Fruit fly (Drosophila melanogaster) whole organism, embryonic: ENCODE data around the gene CG1136.

Experiments
- Abd-B ChIP-seq: fragments of 200-800 bp; sonication (Bioruptor generic); optimal IDR thresholded peaks from 2 replicates; lab custom pipeline; 2018; ENCODE audit warnings: missing biosample characterization, mild to moderate bottlenecking, missing genetic modification characterization, moderate library complexity
- B-H2 ChIP-seq: fragments of 200-800 bp; sonication (Bioruptor generic); optimal IDR thresholded peaks from 2 replicates; lab custom pipeline; 2018; ENCODE audit warnings: missing biosample characterization, mild to moderate bottlenecking, missing genetic modification characterization
- Bdp1 ChIP-seq: fragments of 200-800 bp; sonication (Bioruptor generic); optimal IDR thresholded peaks from 3 replicates; lab custom pipeline; 2016; ENCODE audit warnings: missing biosample characterization, missing genetic modification characterization
- CG10267 ChIP-seq: fragments of 200-800 bp; sonication (Bioruptor generic); optimal IDR thresholded peaks from 2 replicates; lab custom pipeline; 2018; ENCODE audit warnings: missing biosample characterization, mild to moderate bottlenecking, missing genetic modification characterization, moderate library complexity
- CG10431 ChIP-seq: fragments of 200-800 bp; sonication (Bioruptor generic); optimal IDR thresholded peaks from 3 replicates; lab custom pipeline; 2018; ENCODE audit warnings: missing biosample characterization, mild to moderate bottlenecking, missing genetic modification characterization
- CG12744 ChIP-seq: fragments of 200-800 bp; sonication (Bioruptor generic); optimal IDR thresholded peaks from 2 replicates; lab custom pipeline; 2016; ENCODE audit warnings: missing biosample characterization, missing genetic modification characterization
- CG13123 ChIP-seq: fragments of 200-800 bp; sonication (Bioruptor generic); optimal IDR thresholded peaks from 2 replicates; lab custom pipeline; 2016; ENCODE audit warnings: missing biosample characterization, missing genetic modification characterization
- CG13424 ChIP-seq: fragments of 200-800 bp; sonication (Bioruptor generic); optimal IDR thresholded peaks from 2 replicates; lab custom pipeline; 2019; ENCODE audit warnings: missing biosample characterization, mild to moderate bottlenecking, missing genetic modification characterization, moderate library complexity
- CG14441 ChIP-seq: fragments of 200-800 bp; sonication (Bioruptor generic); IDR thresholded peaks from 2 replicates; pipeline ENCODE4 v1.3.6; 2022; ENCODE audit warnings: missing biosample characterization, missing genetic modification characterization
- CG15479 ChIP-seq: fragments of 200-800 bp; sonication (Bioruptor generic); optimal IDR thresholded peaks from 3 replicates; lab custom pipeline; 2019; ENCODE audit warnings: missing biosample characterization, mild to moderate bottlenecking, missing genetic modification characterization, moderate library complexity
- CG17568 ChIP-seq: fragments of 200-800 bp; sonication (Bioruptor generic); optimal IDR thresholded peaks from 2 replicates; lab custom pipeline; 2018; ENCODE audit warnings: missing biosample characterization, mild to moderate bottlenecking, missing genetic modification characterization, moderate library complexity
- CG17829 ChIP-seq: fragments of 200-800 bp; optimal IDR thresholded peaks from 2 replicates; lab custom pipeline; 2019; ENCODE audit warnings: missing biosample characterization, mild to moderate bottlenecking, missing genetic modification characterization, moderate library complexity
- CG18764 ChIP-seq: fragments of 200-800 bp; sonication (Bioruptor generic); optimal IDR thresholded peaks from 3 replicates; lab custom pipeline; 2016; ENCODE audit warnings: missing biosample characterization, missing genetic modification characterization
- CG2712 ChIP-seq: fragments of 200-800 bp; optimal IDR thresholded peaks from 3 replicates; lab custom pipeline; 2019; ENCODE audit warnings: missing biosample characterization, mild to moderate bottlenecking, missing genetic modification characterization, moderate library complexity
- CG33557 ChIP-seq: fragments of 200-800 bp; sonication (Bioruptor generic); optimal IDR thresholded peaks from 2 replicates; lab custom pipeline; 2019; ENCODE audit warnings: missing biosample characterization, mild to moderate bottlenecking, missing genetic modification characterization, moderate library complexity
- CG8089 ChIP-seq: fragments of 200-800 bp; sonication (Bioruptor generic); optimal IDR thresholded peaks from 3 replicates; lab custom pipeline; 2016; ENCODE audit warnings: missing biosample characterization, missing genetic modification characterization
- CTCF ChIP-seq: fragments of 200-800 bp; sonication (Bioruptor generic); optimal IDR thresholded peaks from 2 replicates; lab custom pipeline; 2017; ENCODE audit warnings: missing biosample characterization, mild to moderate bottlenecking, missing genetic modification characterization, moderate library complexity
- E2f1 ChIP-seq: fragments of 200-800 bp; sonication (Bioruptor generic); IDR thresholded peaks from 2 replicates; pipeline ENCODE4 v1.3.6; 2022; ENCODE audit warnings: missing biosample characterization, missing genetic modification characterization
- Ets97D ChIP-seq: fragments of 200-800 bp; sonication (Bioruptor generic); optimal IDR thresholded peaks from 3 replicates; lab custom pipeline; 2016; ENCODE audit warnings: missing biosample characterization, missing genetic modification characterization
- Fer3 ChIP-seq: fragments of 200-800 bp; sonication (Bioruptor generic); optimal IDR thresholded peaks from 2 replicates; lab custom pipeline; 2018; ENCODE audit warnings: missing biosample characterization, mild to moderate bottlenecking, missing genetic modification characterization, moderate library complexity
- H2.0 ChIP-seq: fragments of 200-800 bp; sonication (Bioruptor generic); IDR thresholded peaks from 2 replicates; pipeline ENCODE4 v1.3.6; 2022; ENCODE audit warnings: missing biosample characterization, missing genetic modification characterization
- HLH3B ChIP-seq: fragments of 200-800 bp; sonication (Bioruptor generic); IDR thresholded peaks from 2 replicates; pipeline ENCODE4 v1.3.6; 2022; ENCODE audit warnings: missing biosample characterization, missing genetic modification characterization
- HLHmδ ChIP-seq: fragments of 200-800 bp; sonication (Bioruptor generic); optimal IDR thresholded peaks from 2 replicates; lab custom pipeline; 2018; ENCODE audit warnings: missing biosample characterization, mild to moderate bottlenecking, missing genetic modification characterization, moderate library complexity
- Hey ChIP-seq: fragments of 200-800 bp; sonication (Bioruptor generic); optimal IDR thresholded peaks from 3 replicates; lab custom pipeline; 2018; ENCODE audit warnings: missing biosample characterization, mild to moderate bottlenecking, missing genetic modification characterization
- Hr39 ChIP-seq: fragments of >200 bp; optimal IDR thresholded peaks from 2 replicates; lab custom pipeline; 2017
- MTF-1 ChIP-seq: fragments of 200-800 bp; sonication (Bioruptor generic); optimal IDR thresholded peaks from 2 replicates; lab custom pipeline; 2018; ENCODE audit warnings: missing biosample characterization, mild to moderate bottlenecking, missing genetic modification characterization, borderline replicate concordance
- Neu2 ChIP-seq: fragments of 200-800 bp; sonication (Bioruptor generic); optimal IDR thresholded peaks from 3 replicates; lab custom pipeline; 2016; ENCODE audit warnings: missing biosample characterization, missing genetic modification characterization, borderline replicate concordance
- Ptx1 ChIP-seq: fragments of 200-800 bp; sonication (Bioruptor generic); IDR thresholded peaks from 2 replicates; pipeline ENCODE4 v1.3.6; 2022; ENCODE audit warnings: missing biosample characterization, missing genetic modification characterization
- Ssrp ChIP-seq: fragments of 200-800 bp; sonication (Bioruptor generic); optimal IDR thresholded peaks from 2 replicates; lab custom pipeline; 2018; ENCODE audit warnings: missing biosample characterization, mild to moderate bottlenecking, missing genetic modification characterization, moderate library complexity
- Usf ChIP-seq: fragments of 200-800 bp; sonication (Bioruptor generic); optimal IDR thresholded peaks from 2 replicates; lab custom pipeline; 2017; ENCODE audit warnings: missing genotype, missing biosample characterization, missing genetic modification characterization
- az2 ChIP-seq: fragments of 200-800 bp; sonication (Bioruptor generic); optimal IDR thresholded peaks from 3 replicates; lab custom pipeline; 2016; ENCODE audit warnings: missing biosample characterization, missing genetic modification characterization
- bbx ChIP-seq: fragments of 200-800 bp; sonication (Bioruptor generic); IDR thresholded peaks from 2 replicates; pipeline ENCODE4 v1.3.6; 2022; ENCODE audit warnings: missing biosample characterization, missing genetic modification characterization; ENCODE audit not compliant: partially characterized antibody
- bsh ChIP-seq, 2 experiments: fragments of 200-800 bp; sonication (Bioruptor generic); optimal IDR thresholded peaks; 2 replicates each; lab custom pipeline; 2017 to 2018; ENCODE audit warnings: mild to moderate bottlenecking in 2 of 2, missing biosample characterization in 2 of 2, missing genetic modification characterization in 2 of 2, moderate library complexity in 1 of 2
- croc ChIP-seq: fragments of 200-800 bp; sonication (Bioruptor generic); conservative IDR thresholded peaks from 3 replicates; pipeline ENCODE4 v1.3.6; 2022; ENCODE audit warnings: missing biosample characterization, missing genetic modification characterization
- danr ChIP-seq: fragments of 200-800 bp; sonication (Bioruptor generic); IDR thresholded peaks from 2 replicates; pipeline ENCODE4 v1.3.6; 2022; ENCODE audit warnings: missing biosample characterization, missing genetic modification characterization
- dysf ChIP-seq: fragments of 200-800 bp; sonication (Bioruptor generic); IDR thresholded peaks from 3 replicates; pipeline ENCODE4 v1.3.6; 2022; ENCODE audit warnings: missing biosample characterization, missing genetic modification characterization
- en ChIP-seq: fragments of 200-800 bp; sonication (Bioruptor generic); optimal IDR thresholded peaks from 2 replicates; lab custom pipeline; 2016; ENCODE audit warnings: missing biosample characterization, missing genetic modification characterization
- gro ChIP-seq: fragments of 200-800 bp; sonication (Bioruptor generic); optimal IDR thresholded peaks from 2 replicates; lab custom pipeline; 2016; ENCODE audit warnings: missing biosample characterization, missing genetic modification characterization
- gsb ChIP-seq: fragments of 200-800 bp; sonication (Bioruptor generic); IDR thresholded peaks from 2 replicates; pipeline ENCODE4 v1.3.6; 2022; ENCODE audit warnings: missing biosample characterization, missing genetic modification characterization
- ham ChIP-seq: fragments of 200-800 bp; sonication (Bioruptor generic); IDR thresholded peaks from 2 replicates; pipeline ENCODE4 v1.3.6; 2022; ENCODE audit warnings: missing biosample characterization, missing genetic modification characterization
- insv ChIP-seq, 2 experiments: fragments of 200-800 bp; sonication (Bioruptor generic); optimal IDR thresholded peaks; 3 replicates each; lab custom pipeline; 2016 to 2018; ENCODE audit warnings: missing biosample characterization in 2 of 2, missing genetic modification characterization in 2 of 2
- lola ChIP-seq, 3 experiments: fragments of >200 bp in 2 of 3; fragments of 200-800 bp in 1 of 3; sonication (Bioruptor generic) in 1 of 3; optimal IDR thresholded peaks; 2 replicates each; lab custom pipeline; 2017 to 2019; ENCODE audit warnings: missing biosample characterization in 3 of 3, missing genetic modification characterization in 3 of 3, mild to moderate bottlenecking in 1 of 3, moderate library complexity in 1 of 3
- org-1 ChIP-seq: fragments of 200-800 bp; sonication (Bioruptor generic); optimal IDR thresholded peaks from 2 replicates; lab custom pipeline; 2017; ENCODE audit warnings: missing biosample characterization, missing genetic modification characterization
- pum ChIP-seq: fragments of 200-800 bp; sonication (Bioruptor generic); optimal IDR thresholded peaks from 2 replicates; lab custom pipeline; 2016; ENCODE audit warnings: missing biosample characterization, missing genetic modification characterization
- sc ChIP-seq, 3 experiments: fragments of >200 bp in 2 of 3; fragments of 200-800 bp in 1 of 3; sonication (Bioruptor generic) in 1 of 3; optimal IDR thresholded peaks; 2 replicates in 2 of 3; 3 replicates in 1 of 3; lab custom pipeline; 2017; ENCODE audit warnings: mild to moderate bottlenecking in 1 of 3, missing biosample characterization in 1 of 3, missing genetic modification characterization in 1 of 3, missing genetic modification reagents in 1 of 3
- sim ChIP-seq: fragments of 200-800 bp; sonication (Bioruptor generic); IDR thresholded peaks from 2 replicates; pipeline ENCODE4 v1.3.6; 2022; ENCODE audit warnings: missing biosample characterization, missing genetic modification characterization
- trem ChIP-seq: fragments of 200-800 bp; optimal IDR thresholded peaks from 3 replicates; lab custom pipeline; 2019; ENCODE audit warnings: missing biosample characterization, mild to moderate bottlenecking, missing genetic modification characterization, moderate library complexity
- unpg ChIP-seq: fragments of 200-800 bp; sonication (Bioruptor generic); optimal IDR thresholded peaks from 3 replicates; lab custom pipeline; 2018; ENCODE audit warnings: missing biosample characterization, mild to moderate bottlenecking, missing genetic modification characterization, moderate library complexity
- wdn ChIP-seq: fragments of 200-800 bp; sonication (Bioruptor generic); IDR thresholded peaks from 2 replicates; pipeline ENCODE4 v1.3.6; 2022; ENCODE audit warnings: missing biosample characterization, missing genetic modification characterization
- zen ChIP-seq: fragments of 200-800 bp; sonication (Bioruptor generic); optimal IDR thresholded peaks from 3 replicates; lab custom pipeline; 2018; ENCODE audit warnings: missing biosample characterization, mild to moderate bottlenecking, missing genetic modification characterization, moderate library complexity
- zen2 ChIP-seq: fragments of 200-800 bp; sonication (Bioruptor generic); IDR thresholded peaks from 3 replicates; pipeline ENCODE4 v1.3.6; 2022; ENCODE audit warnings: missing biosample characterization, missing genetic modification characterization; ENCODE audit not compliant: partially characterized antibody

The CG1136 gene

DNA sequence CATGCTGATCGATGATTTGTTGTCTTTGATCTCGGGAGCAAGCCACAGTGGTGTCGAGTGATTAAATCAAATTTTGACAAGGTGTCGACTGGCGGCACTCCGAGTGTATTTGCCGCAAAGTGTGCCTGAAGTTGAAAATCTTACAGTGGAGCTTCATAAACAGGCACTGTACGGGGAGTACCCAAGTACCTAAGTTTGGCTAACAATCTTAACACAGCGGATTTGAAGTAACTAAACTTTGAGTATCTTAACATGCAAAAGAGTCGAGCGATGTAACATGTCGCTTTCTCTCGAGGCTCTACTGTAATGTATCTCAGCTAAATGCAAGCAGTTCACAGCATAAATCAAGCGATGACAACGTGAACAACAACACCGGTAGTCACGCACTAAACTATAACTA lies 29.6 kb upstream of the CG1136 start (continued):
- TF ChIP-seq sim (GFP tag; lab: Robert Waterston, UW) (0 out of 2 replicates have a peak, but pooled peaks have one; percentile 17), gsb (GFP tag; lab: Robert Waterston, UW) (no peak), CG10431 (GFP tag; lab: Kevin White, UChicago) (peak; percentile 22), Ssrp (peak; percentile 73), CTCF (GFP tag; lab: Kevin White, UChicago) (no peak), ham (GFP tag; lab: Robert Waterston, UW) (no peak), Hey (tag; lab: Kevin White, UChicago) (no peak), E2f1 (GFP tag; lab: Robert Waterston, UW) (peak; percentile 37; the same call in 1 of the 2 replicates), Neu2 (GFP tag; lab: Kevin White, UChicago) (no peak), pum (peak; percentile 79), CG17829 (tag; lab: Kevin White, UChicago) (peak; percentile 79), B-H2 (no peak), Usf (GFP tag; lab: Kevin White, UChicago) (peak; percentile 33), CG8089 (GFP tag; lab: Kevin White, UChicago) (peak; percentile 58), CG12744 (GFP tag; lab: Kevin White, UChicago) (no peak), CG13424 (tag; lab: Kevin White, UChicago) (peak; percentile 63), zen2 (GFP tag; lab: Robert Waterston, UW) (no peak), Hr39 (no peak), H2.0 (GFP tag; lab: Robert Waterston, UW) (peak; percentile 70), danr (GFP tag; lab: Robert Waterston, UW) (peak; percentile 56; the same call in 1 of the 2 replicates), Bdp1 (GFP tag; lab: Kevin White, UChicago) (no peak), zen (peak; percentile 85), CG14441 (GFP tag; lab: Robert Waterston, UW) (peak; percentile 60; the same call in 1 of the 2 replicates), bbx (no peak), Ptx1 (GFP tag; lab: Robert Waterston, UW) (peak; percentile 53), Fer3 (tag; lab: Kevin White, UChicago) (peak; percentile 11), en (GFP tag; lab: Kevin White, UChicago) (peak; percentile 17), HLHmδ (GFP tag; lab: Kevin White, UChicago) (no peak), unpg (GFP tag; lab: Kevin White, UChicago) (peak; percentile 73), CG10267 (tag; lab: Kevin White, UChicago) (peak; percentile 58), HLH3B (GFP tag; lab: Robert Waterston, UW) (peak; percentile 67), Ets97D (GFP tag; lab: Kevin White, UChicago) (peak; percentile 4), Abd-B (GFP tag; lab: Kevin White, UChicago) (peak; percentile 70), CG33557 (GFP tag; lab: Kevin White, UChicago) (peak; percentile 68), dysf (peak; percentile 68), az2 (GFP tag; lab: Kevin White, UChicago) (peak; percentile 75), CG18764 (peak; percentile 58), CG15479 (GFP tag; lab: Kevin White, UChicago) (no peak), org-1 (peak; percentile 21), MTF-1 (GFP tag; lab: Kevin White, UChicago) (peak; percentile 63), sc (optimal IDR thresholded peaks at IDR 0.05; lab: Kevin White, UChicago) (no peak), sc (GFP tag; optimal IDR thresholded peaks at IDR 0.05; lab: Kevin White, UChicago) (peak; percentile 67), CG13123 (GFP tag; lab: Kevin White, UChicago) (no peak), croc (GFP tag; lab: Robert Waterston, UW) (peak; percentile 73), CG17568 (no peak), CG2712 (tag; lab: Kevin White, UChicago) (peak; percentile 83), lola (GFP tag; optimal IDR thresholded peaks at IDR 0.05; lab: Kevin White, UChicago) (peak in 1 of 3 experiments; percentile 76), insv (GFP tag; optimal IDR thresholded peaks at IDR 0.05; lab: Kevin White, UChicago) (no peak), wdn (GFP tag; lab: Robert Waterston, UW) (no peak), gro (GFP tag; lab: Kevin White, UChicago) (no peak), bsh (GFP tag; optimal IDR thresholded peaks at IDR 0.05; lab: Kevin White, UChicago) (peak in 1 of 2 experiments; percentile 87), trem (tag; lab: Kevin White, UChicago) (peak; percentile 60)
